Fruit fly (Drosophila melanogaster) whole organism, embryonic: Measurements from ENCODE around the gene Indy.

Source experiments
- Adf1 ChIP-seq: fragments of 200-800 bp; sonication (Bioruptor generic); IDR thresholded peaks from 2 replicates; pipeline ENCODE4 v1.3.6; 2022; ENCODE audit warnings: missing biosample characterization, missing genetic modification characterization
- CG10565 ChIP-seq: fragments of 200-800 bp; sonication (Bioruptor generic); optimal IDR thresholded peaks from 3 replicates; lab custom pipeline; 2016; ENCODE audit warnings: missing biosample characterization, mild to moderate bottlenecking, missing genetic modification characterization
- CG13775 ChIP-seq: fragments of 200-800 bp; sonication (Bioruptor generic); optimal IDR thresholded peaks from 3 replicates; lab custom pipeline; 2017; ENCODE audit warnings: missing biosample characterization, mild to moderate bottlenecking, missing genetic modification characterization
- CG15073 ChIP-seq: fragments of 200-800 bp; sonication (Bioruptor generic); optimal IDR thresholded peaks from 2 replicates; lab custom pipeline; 2016; ENCODE audit warnings: missing biosample characterization, missing genetic modification characterization
- CG16863 ChIP-seq: fragments of 200-800 bp; sonication (Bioruptor generic); optimal IDR thresholded peaks from 3 replicates; lab custom pipeline; 2016; ENCODE audit warnings: missing biosample characterization, missing genetic modification characterization
- CG8478 ChIP-seq: fragments of >200 bp; optimal IDR thresholded peaks from 2 replicates; lab custom pipeline; 2018
- CoRest ChIP-seq: fragments of 200-800 bp; sonication (Bioruptor generic); optimal IDR thresholded peaks from 3 replicates; lab custom pipeline; 2018; ENCODE audit warnings: missing biosample characterization, mild to moderate bottlenecking, missing genetic modification characterization, moderate library complexity
- Deaf1 ChIP-seq: fragments of 200-800 bp; optimal IDR thresholded peaks from 3 replicates; lab custom pipeline; 2019; ENCODE audit warnings: missing biosample characterization, mild to moderate bottlenecking, missing genetic modification characterization, moderate library complexity
- HLH54F ChIP-seq: fragments of 200-800 bp; sonication (Bioruptor generic); optimal IDR thresholded peaks from 3 replicates; lab custom pipeline; 2016; ENCODE audit warnings: missing biosample characterization, missing genetic modification characterization
- Hr39 ChIP-seq: fragments of >200 bp; optimal IDR thresholded peaks from 2 replicates; lab custom pipeline; 2017
- ftz-f1 ChIP-seq: fragments of 200-800 bp; sonication (Bioruptor generic); optimal IDR thresholded peaks from 2 replicates; lab custom pipeline; 2016; ENCODE audit warnings: missing biosample characterization, missing genetic modification characterization
- gem ChIP-seq: fragments of 200-800 bp; sonication (Bioruptor generic); optimal IDR thresholded peaks from 2 replicates; lab custom pipeline; 2019; ENCODE audit warnings: missing biosample characterization, mild to moderate bottlenecking, missing genetic modification characterization, moderate library complexity
- sug ChIP-seq: fragments of 200-800 bp; optimal IDR thresholded peaks from 2 replicates; lab custom pipeline; 2019; ENCODE audit warnings: missing biosample characterization, mild to moderate bottlenecking, missing genetic modification characterization, moderate library complexity

Indy gene

DNA sequence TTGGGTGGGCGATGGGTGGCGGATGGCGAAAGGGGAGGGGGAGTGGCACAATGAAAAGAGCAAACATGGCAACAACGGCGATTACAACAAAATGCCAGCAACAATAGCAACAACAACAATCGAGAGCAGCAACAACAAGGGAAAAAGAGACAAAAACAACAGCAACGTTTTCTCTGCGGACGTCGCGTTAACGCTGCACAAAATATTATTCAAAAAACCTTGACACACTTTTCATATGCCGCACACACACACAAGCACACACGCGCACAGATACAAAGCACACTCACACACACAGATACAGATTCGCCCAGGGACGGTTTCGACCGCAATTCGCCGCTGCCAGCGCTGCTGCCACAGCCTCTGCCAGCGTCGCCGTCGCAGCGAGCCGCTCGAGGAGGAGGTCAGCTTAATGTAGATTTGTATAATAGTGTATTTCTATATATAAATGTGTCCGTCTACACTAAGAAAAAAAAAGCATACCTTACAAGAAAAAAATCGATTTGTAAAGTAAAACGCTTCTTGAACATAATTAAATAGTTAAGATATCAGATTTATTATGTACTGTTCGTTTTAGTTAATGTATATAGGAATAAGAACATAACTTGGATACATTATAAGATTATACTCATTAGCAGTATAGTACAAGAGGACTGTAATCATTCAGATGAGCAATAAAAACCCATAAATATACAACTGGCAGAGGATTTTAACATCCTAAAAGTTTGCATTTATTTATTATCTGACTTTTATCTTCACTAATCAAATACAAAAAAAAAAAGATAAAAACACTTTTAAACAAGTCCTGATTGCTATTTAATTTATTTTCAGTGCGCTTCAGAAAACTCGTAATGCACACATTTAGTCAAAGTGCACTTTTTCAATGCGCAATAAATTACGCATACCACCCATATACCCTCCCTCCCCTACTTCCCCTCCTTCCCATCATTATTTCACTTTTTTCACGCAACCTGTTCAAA, 64.1 kb downstream of the Indy start (continued):
- TF ChIP-seq gem (tag; lab: Kevin White, UChicago) (peak; percentile 77), Hr39 (lab: Kevin White, UChicago) (no peak), CG15073 (no peak), sug (tag; lab: Kevin White, UChicago) (peak; percentile 18), ftz-f1 (GFP tag; lab: Kevin White, UChicago) (peak; percentile 99), CG16863 (GFP tag; lab: Kevin White, UChicago) (peak; percentile 1), CG13775 (peak; percentile 6), Deaf1 (tag; lab: Kevin White, UChicago) (peak; percentile 47), HLH54F (GFP tag; lab: Kevin White, UChicago) (no peak), CG10565 (GFP tag; lab: Kevin White, UChicago) (no peak), CoRest (tag; lab: Kevin White, UChicago) (peak; percentile 82), CG8478 (lab: Kevin White, UChicago) (no peak), Adf1 (GFP tag; lab: Robert Waterston, UW) (peak; percentile 98)
